Worm (Caenorhabditis elegans) whole organism, L1 larva: ENCODE results near the gene F21D9.4.

ENCODE experiments used
- C34B4.2 ChIP-seq: sonication (generic microtip); optimal IDR thresholded peaks from 2 replicates; lab custom pipeline; 2017; ENCODE audit warnings: mild to moderate bottlenecking, missing genetic modification characterization, missing compliant biosample characterization
- ceh-8 ChIP-seq: fragments of 200-800 bp; sonication (Bioruptor generic); optimal IDR thresholded peaks from 2 replicates; lab custom pipeline; 2018; ENCODE audit warnings: mild to moderate bottlenecking, missing genetic modification characterization, moderate library complexity, missing compliant biosample characterization
- dsc-1 ChIP-seq: sonication (generic microtip); optimal IDR thresholded peaks from 2 replicates; lab custom pipeline; 2016; ENCODE audit warnings: mild to moderate bottlenecking, missing genetic modification characterization, missing compliant biosample characterization
- elt-3 ChIP-seq, 6 experiments: fragments of 150-350 bp in 1 of 6; sonication (generic microtip); optimal IDR thresholded peaks; 2 replicates each; lab custom pipeline; 2017 to 2018; ENCODE audit warnings: missing biosample characterization in 6 of 6, missing genetic modification characterization in 6 of 6, inconsistent platforms in 1 of 6
- nhr-12 ChIP-seq: sonication (generic microtip); optimal IDR thresholded peaks from 2 replicates; lab custom pipeline; 2017; ENCODE audit warnings: missing biosample characterization, missing genetic modification characterization
- pqm-1 ChIP-seq: sonication (generic microtip); optimal IDR thresholded peaks from 3 replicates; lab custom pipeline; 2017; ENCODE audit warnings: missing biosample characterization, missing genetic modification characterization
- tbx-2 ChIP-seq: sonication (generic microtip); optimal IDR thresholded peaks from 2 replicates; lab custom pipeline; 2016; ENCODE audit warnings: missing genetic modification characterization, missing compliant biosample characterization
- zag-1 ChIP-seq: fragments of 150-350 bp; optimal IDR thresholded peaks from 2 replicates; lab custom pipeline; 2014; ENCODE audit warnings: missing biosample characterization, missing genetic modification characterization

- TF ChIP-seq zag-1 (no peak), tbx-2 (tag; lab: Kevin White, UChicago) (no peak), C34B4.2 (no peak), elt-3 (tag; optimal IDR thresholded peaks at IDR 0.05; lab: Kevin White, UChicago) (no peak), pqm-1 (tag; lab: Kevin White, UChicago) (no peak), dsc-1 (no peak), ceh-8 (GFP tag; lab: Kevin White, UChicago) (no peak), nhr-12 (no peak)
Measured at ce11 chrV:19285921-19286320, 32.3 kb downstream of the F21D9.4 start.
